Worm (Caenorhabditis elegans) whole organism, L3 larva: ENCODE data around the gene cyd-1.

Source experiments
- R02D3.7 ChIP-seq: fragments of 150-350 bp; optimal IDR thresholded peaks from 2 replicates; lab custom pipeline; 2014; ENCODE audit warnings: missing biosample characterization, missing genetic modification characterization
- ZK546.5 ChIP-seq: sonication (generic microtip); optimal IDR thresholded peaks from 2 replicates; lab custom pipeline; 2017; ENCODE audit warnings: missing biosample characterization, missing genetic modification characterization
- aly-2 ChIP-seq: fragments of 150-350 bp; optimal IDR thresholded peaks from 2 replicates; lab custom pipeline; 2014; ENCODE audit warnings: missing biosample characterization, missing genetic modification characterization
- ama-1 ChIP-seq: fragments of 150-350 bp; optimal IDR thresholded peaks from 2 replicates; lab custom pipeline; 2018
- ceh-16 ChIP-seq: sonication (generic microtip); optimal IDR thresholded peaks from 2 replicates; lab custom pipeline; 2017; ENCODE audit warnings: missing biosample characterization, missing genetic modification characterization
- ceh-28 ChIP-seq: fragments of 150-350 bp; optimal IDR thresholded peaks from 2 replicates; lab custom pipeline; 2014; ENCODE audit warnings: missing biosample characterization, missing genetic modification reagents, missing genetic modification characterization
- ceh-82 ChIP-seq: fragments of 150-350 bp; optimal IDR thresholded peaks from 2 replicates; lab custom pipeline; 2014; ENCODE audit warnings: missing biosample characterization, missing genetic modification characterization
- ceh-9 ChIP-seq: sonication (generic microtip); optimal IDR thresholded peaks from 2 replicates; lab custom pipeline; 2018; ENCODE audit warnings: missing biosample characterization, missing genetic modification characterization
- daf-12 ChIP-seq: fragments of 150-350 bp; optimal IDR thresholded peaks from 2 replicates; lab custom pipeline; 2014; ENCODE audit warnings: missing biosample characterization, missing genetic modification reagents, missing genetic modification characterization
- egl-27 ChIP-seq: sonication (generic microtip); optimal IDR thresholded peaks from 4 replicates; lab custom pipeline; 2017; ENCODE audit warnings: missing biosample characterization, missing genetic modification reagents, missing genetic modification characterization
- egl-5 ChIP-seq: fragments of 150-350 bp; optimal IDR thresholded peaks from 2 replicates; lab custom pipeline; 2017; ENCODE audit warnings: missing biosample characterization, missing genetic modification reagents, missing genetic modification characterization, inconsistent platforms
- elt-1 ChIP-seq: fragments of 150-350 bp; optimal IDR thresholded peaks from 2 replicates; lab custom pipeline; 2014; ENCODE audit warnings: missing biosample characterization, missing genetic modification characterization
- elt-2 ChIP-seq: sonication (generic microtip); optimal IDR thresholded peaks from 2 replicates; lab custom pipeline; 2016; ENCODE audit warnings: missing genetic modification reagents, mild to moderate bottlenecking, missing genetic modification characterization, missing compliant biosample characterization
- elt-3 ChIP-seq, 3 experiments: fragments of 150-350 bp in 1 of 3; sonication (generic microtip) in 2 of 3; optimal IDR thresholded peaks; 2 replicates in 2 of 3; 4 replicates in 1 of 3; lab custom pipeline; 2014 to 2017; ENCODE audit warnings: missing biosample characterization in 3 of 3, missing genetic modification characterization in 3 of 3
- eor-1 ChIP-seq, 2 experiments: fragments of 150-350 bp; optimal IDR thresholded peaks; 2 replicates each; lab custom pipeline; 2014 to 2018; ENCODE audit warnings: missing biosample characterization in 2 of 2, missing genetic modification characterization in 2 of 2
- fkh-10 ChIP-seq: sonication (generic microtip); optimal IDR thresholded peaks from 2 replicates; lab custom pipeline; 2017; ENCODE audit warnings: missing biosample characterization, missing genetic modification reagents, missing genetic modification characterization
- fkh-2 ChIP-seq: fragments of 150-350 bp; optimal IDR thresholded peaks from 2 replicates; lab custom pipeline; 2014; ENCODE audit warnings: missing biosample characterization, missing genetic modification reagents, missing genetic modification characterization
- fos-1 ChIP-seq: fragments of 150-350 bp; optimal IDR thresholded peaks from 2 replicates; lab custom pipeline; 2014; ENCODE audit warnings: missing biosample characterization, missing genetic modification characterization
- hmg-11 ChIP-seq: sonication (generic microtip); optimal IDR thresholded peaks from 2 replicates; lab custom pipeline; 2016; ENCODE audit warnings: missing genetic modification characterization, missing compliant biosample characterization
- jun-1 ChIP-seq: fragments of 150-350 bp; optimal IDR thresholded peaks from 2 replicates; lab custom pipeline; 2014; ENCODE audit warnings: missing biosample characterization, missing genetic modification reagents, missing genetic modification characterization
- lin-15B ChIP-seq: fragments of 150-350 bp; optimal IDR thresholded peaks from 2 replicates; lab custom pipeline; 2014; ENCODE audit warnings: missing biosample characterization, missing genetic modification characterization
- lin-39 ChIP-seq: fragments of 150-350 bp; optimal IDR thresholded peaks from 2 replicates; lab custom pipeline; 2018; ENCODE audit warnings: missing biosample characterization, missing genetic modification reagents, missing genetic modification characterization
- lsy-12 ChIP-seq: sonication (generic microtip); optimal IDR thresholded peaks from 2 replicates; lab custom pipeline; 2016; ENCODE audit warnings: mild to moderate bottlenecking, missing genetic modification characterization, missing compliant biosample characterization
- mdl-1 ChIP-seq: fragments of 150-350 bp; optimal IDR thresholded peaks from 2 replicates; lab custom pipeline; 2014; ENCODE audit warnings: missing biosample characterization, missing genetic modification characterization
- mml-1 ChIP-seq: fragments of 150-350 bp; sonication (generic microtip); optimal IDR thresholded peaks from 3 replicates; lab custom pipeline; 2014; ENCODE audit warnings: missing biosample characterization, missing genetic modification characterization
- nfya-1 ChIP-seq: sonication (generic microtip); optimal IDR thresholded peaks from 2 replicates; lab custom pipeline; 2017; ENCODE audit warnings: missing genetic modification characterization, mild to moderate bottlenecking, missing compliant biosample characterization, antibody characterized with exemption, moderate library complexity; ENCODE audit not compliant: insufficient read depth
- nhr-11 ChIP-seq: fragments of 150-350 bp; optimal IDR thresholded peaks from 2 replicates; lab custom pipeline; 2014; ENCODE audit warnings: missing biosample characterization, missing genetic modification characterization
- nhr-12 ChIP-seq: fragments of 150-350 bp; optimal IDR thresholded peaks from 2 replicates; lab custom pipeline; 2014; ENCODE audit warnings: missing biosample characterization, missing genetic modification characterization
- nhr-23 ChIP-seq: fragments of 150-350 bp; optimal IDR thresholded peaks from 2 replicates; lab custom pipeline; 2014; ENCODE audit warnings: missing biosample characterization, missing genetic modification reagents, missing genetic modification characterization
- nhr-237 ChIP-seq: fragments of 150-350 bp; optimal IDR thresholded peaks from 2 replicates; lab custom pipeline; 2014; ENCODE audit warnings: missing biosample characterization, missing genetic modification characterization
- nhr-25 ChIP-seq: sonication (generic microtip); optimal IDR thresholded peaks from 2 replicates; lab custom pipeline; 2017; ENCODE audit warnings: missing biosample characterization, missing genetic modification characterization
- nhr-28 ChIP-seq: fragments of 150-350 bp; optimal IDR thresholded peaks from 2 replicates; lab custom pipeline; 2014; ENCODE audit warnings: missing biosample characterization, missing genetic modification characterization
- nhr-43 ChIP-seq: sonication (generic microtip); optimal IDR thresholded peaks from 2 replicates; lab custom pipeline; 2016; ENCODE audit warnings: mild to moderate bottlenecking, missing genetic modification characterization, missing compliant biosample characterization; ENCODE audit not compliant: poor library complexity, severe bottlenecking
- nhr-67 ChIP-seq: fragments of 150-350 bp; optimal IDR thresholded peaks from 2 replicates; lab custom pipeline; 2014; ENCODE audit warnings: missing biosample characterization, missing genetic modification characterization
- nhr-76 ChIP-seq: fragments of 150-350 bp; sonication (generic microtip); optimal IDR thresholded peaks from 5 replicates; lab custom pipeline; 2014; ENCODE audit warnings: missing biosample characterization, missing genetic modification characterization
- nhr-77 ChIP-seq: fragments of 150-350 bp; optimal IDR thresholded peaks from 2 replicates; lab custom pipeline; 2014; ENCODE audit warnings: missing biosample characterization, missing genetic modification characterization
- pha-4 ChIP-seq: fragments of 150-350 bp; optimal IDR thresholded peaks from 2 replicates; lab custom pipeline; 2014; ENCODE audit warnings: missing biosample characterization, missing genetic modification reagents, missing genetic modification characterization
- pqm-1 ChIP-seq: fragments of 150-350 bp; optimal IDR thresholded peaks from 2 replicates; lab custom pipeline; 2017; ENCODE audit warnings: missing biosample characterization, missing genetic modification characterization, inconsistent platforms
- sea-2 ChIP-seq: fragments of 150-350 bp; sonication (generic microtip); optimal IDR thresholded peaks from 4 replicates; lab custom pipeline; 2014; ENCODE audit warnings: missing biosample characterization, missing genetic modification reagents, missing genetic modification characterization
- skn-1 ChIP-seq: fragments of 150-350 bp; optimal IDR thresholded peaks from 2 replicates; lab custom pipeline; 2014; ENCODE audit warnings: missing biosample characterization, missing genetic modification characterization
- snpc-4 ChIP-seq: fragments of 150-350 bp; optimal IDR thresholded peaks from 2 replicates; lab custom pipeline; 2014; ENCODE audit warnings: missing biosample characterization, missing genetic modification characterization
- tbx-2 ChIP-seq: sonication (generic microtip); optimal IDR thresholded peaks from 2 replicates; lab custom pipeline; 2016; ENCODE audit warnings: mild to moderate bottlenecking, missing genetic modification characterization, missing compliant biosample characterization
- unc-39 ChIP-seq: sonication (generic microtip); optimal IDR thresholded peaks from 4 replicates; lab custom pipeline; 2017; ENCODE audit warnings: missing biosample characterization, missing genetic modification characterization
- unc-62 ChIP-seq: fragments of 150-350 bp; sonication (generic microtip); optimal IDR thresholded peaks from 4 replicates; lab custom pipeline; 2014; ENCODE audit warnings: missing biosample characterization, missing genetic modification reagents, missing genetic modification characterization
- zag-1 ChIP-seq: fragments of 150-350 bp; optimal IDR thresholded peaks from 2 replicates; lab custom pipeline; 2014; ENCODE audit warnings: missing biosample characterization, missing genetic modification characterization
- ztf-11 ChIP-seq: fragments of 150-350 bp; optimal IDR thresholded peaks from 2 replicates; lab custom pipeline; 2014; ENCODE audit warnings: missing biosample characterization, missing genetic modification characterization
- ztf-4 ChIP-seq: fragments of 150-350 bp; optimal IDR thresholded peaks from 2 replicates; lab custom pipeline; 2014; ENCODE audit warnings: missing biosample characterization, missing genetic modification characterization

Gene cyd-1

ce11 chrII:12942496-12942895 lies 37.9 kb upstream of the cyd-1 start:
- TF ChIP-seq ama-1 (lab: Kevin White, UChicago) (no peak), nhr-23 (peak; percentile 45), nhr-43 (peak; percentile 68), elt-3 (tag; optimal IDR thresholded peaks at IDR 0.05; lab: Kevin White, UChicago) (peak; percentile 51 to 85 (median 83))

ce11 chrII:12944587-12945126 lies 35.7 kb upstream of the cyd-1 start:
- TF ChIP-seq aly-2 (tag; lab: Kevin White, UChicago) (peak; percentile 94), mdl-1 (peak; percentile 20), egl-5 (tag; lab: Kevin White, UChicago) (peak; percentile 39), nhr-77 (peak; percentile 86), nhr-23 (peak; percentile 88), snpc-4 (tag; lab: Kevin White, UChicago) (peak; percentile 100), nhr-67 (tag; lab: Kevin White, UChicago) (no peak), ceh-28 (peak; percentile 86), nhr-237 (tag; lab: Kevin White, UChicago) (no peak), ceh-82 (peak; percentile 89), fos-1 (tag; lab: Kevin White, UChicago) (peak; percentile 17), nhr-11 (tag; lab: Kevin White, UChicago) (peak; percentile 21), nhr-28 (tag; lab: Kevin White, UChicago) (peak; percentile 78), R02D3.7 (tag; lab: Kevin White, UChicago) (peak; percentile 81), daf-12 (peak; percentile 16), ama-1 (lab: Kevin White, UChicago) (peak; percentile 100), nhr-25 (peak; percentile 95), pqm-1 (tag; lab: Kevin White, UChicago) (peak; percentile 88), fkh-10 (GFP tag; lab: Kevin White, UChicago) (no peak), elt-2 (tag; lab: Kevin White, UChicago) (peak; percentile 87), ceh-9 (tag; lab: Kevin White, UChicago) (no peak), egl-27 (tag; lab: Kevin White, UChicago) (no peak), hmg-11 (peak; percentile 96), unc-62 (GFP tag; lab: Kevin White, UChicago) (peak; percentile 50), ztf-11 (no peak), lsy-12 (peak; percentile 91), tbx-2 (tag; lab: Kevin White, UChicago) (peak; percentile 94), pha-4 (peak; percentile 87), lin-15B (tag; lab: Kevin White, UChicago) (peak; percentile 72), ztf-4 (tag; lab: Kevin White, UChicago) (peak; percentile 41), ZK546.5 (tag; lab: Kevin White, UChicago) (no peak), skn-1 (tag; lab: Kevin White, UChicago) (peak; percentile 75), nhr-76 (tag; lab: Kevin White, UChicago) (peak; percentile 56), sea-2 (GFP tag; lab: Kevin White, UChicago) (no peak), fkh-2 (tag; lab: Kevin White, UChicago) (peak; percentile 51), elt-3 (tag; optimal IDR thresholded peaks at IDR 0.05; lab: Kevin White, UChicago) (peak; percentile 45 to 96 (median 85)), mml-1 (tag; lab: Kevin White, UChicago) (no peak), ceh-16 (tag; lab: Kevin White, UChicago) (peak; percentile 23), zag-1 (tag; lab: Kevin White, UChicago) (peak; percentile 52), unc-39 (tag; lab: Kevin White, UChicago) (no peak), nhr-12 (tag; lab: Kevin White, UChicago) (no peak), nfya-1 (tag; lab: Kevin White, UChicago) (peak; percentile 88), lin-39 (tag; lab: Kevin White, UChicago) (peak; percentile 95), eor-1 (tag; optimal IDR thresholded peaks at IDR 0.05; lab: Kevin White, UChicago) (no peak), elt-1 (tag; lab: Kevin White, UChicago) (no peak), jun-1 (tag; lab: Kevin White, UChicago) (peak; percentile 95), nhr-43 (peak; percentile 96)
